Worm (Caenorhabditis elegans): Measurements from ENCODE around the gene srx-73.

DNA sequence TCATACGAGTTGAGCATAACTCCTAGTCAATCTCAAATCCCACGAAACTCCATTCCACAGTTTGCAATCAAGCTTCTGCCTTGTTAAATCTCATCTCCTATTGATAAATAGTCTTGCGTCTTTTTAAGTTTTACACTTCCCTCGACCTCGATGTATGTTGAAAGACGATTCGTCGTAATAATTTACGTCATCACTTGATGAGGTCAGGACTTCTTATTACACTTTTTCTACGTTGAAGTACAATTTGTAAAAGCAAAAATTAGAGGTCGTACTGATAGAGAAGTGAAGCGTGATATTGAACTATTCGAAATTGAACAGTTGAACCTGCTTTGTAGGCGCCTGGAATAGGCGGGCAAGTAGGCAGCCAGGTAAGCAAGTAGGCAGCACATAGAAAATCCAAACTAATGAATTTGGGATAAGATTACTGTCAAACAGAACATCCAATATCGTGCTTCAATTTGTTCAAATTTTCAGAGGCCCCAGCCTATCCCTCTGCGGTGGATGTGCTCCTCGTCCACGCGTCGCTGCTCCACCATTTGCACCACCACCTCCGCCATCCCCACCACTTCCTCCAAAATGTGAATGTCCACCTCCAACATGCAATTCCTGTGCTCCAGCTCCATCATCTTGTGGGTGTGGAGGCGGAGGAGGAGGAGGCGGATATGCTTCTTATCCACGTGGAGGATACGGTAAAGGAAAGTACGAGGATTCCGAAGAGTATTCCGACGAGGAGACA is 15.7 kb downstream of the srx-73 start:
- TF ChIP-seq ceh-30 (tag; optimal IDR thresholded peaks at IDR 0.05) (no peak), ama-1 (optimal IDR thresholded peaks at IDR 0.05) (no peak)
